Worm (Caenorhabditis elegans) whole organism, young adult: Measurements from ENCODE around the gene F08F8.9.

Source experiments
- Y53G8AR.9 ChIP-seq: fragments of 200-800 bp; sonication (Bioruptor generic); conservative IDR thresholded peaks from 2 replicates; pipeline ENCODE4 v1.3.6; 2022; ENCODE audit warnings: missing genetic modification reagents, missing genetic modification characterization, missing compliant biosample characterization
- Y56A3A.18 ChIP-seq: fragments of 200-800 bp; sonication (Bioruptor generic); IDR thresholded peaks from 2 replicates; pipeline ENCODE4 v1.3.6; 2022; ENCODE audit warnings: missing genetic modification reagents, missing genetic modification characterization, missing compliant biosample characterization
- athp-1 ChIP-seq: sonication (generic microtip); optimal IDR thresholded peaks from 2 replicates; lab custom pipeline; 2017; ENCODE audit warnings: mild to moderate bottlenecking, missing genetic modification characterization, missing compliant biosample characterization
- hsf-1 ChIP-seq: fragments of 200-800 bp; sonication (Bioruptor generic); IDR thresholded peaks from 2 replicates; pipeline ENCODE4 v1.3.6; 2022; ENCODE audit warnings: missing genetic modification reagents, missing genetic modification characterization, missing compliant biosample characterization
- madf-3 ChIP-seq: fragments of 200-800 bp; sonication (Bioruptor generic); IDR thresholded peaks from 2 replicates; pipeline ENCODE4 v1.3.6; 2022; ENCODE audit warnings: missing genetic modification reagents, missing genetic modification characterization, missing compliant biosample characterization
- ztf-25 ChIP-seq: fragments of 200-800 bp; sonication (Bioruptor generic); IDR thresholded peaks from 2 replicates; pipeline ENCODE4 v1.3.6; 2022; ENCODE audit warnings: missing genetic modification reagents, missing genetic modification characterization, missing compliant biosample characterization
- ztf-26 ChIP-seq: sonication (generic microtip); optimal IDR thresholded peaks from 2 replicates; lab custom pipeline; 2017; ENCODE audit warnings: missing genetic modification characterization, missing compliant biosample characterization

DNA sequence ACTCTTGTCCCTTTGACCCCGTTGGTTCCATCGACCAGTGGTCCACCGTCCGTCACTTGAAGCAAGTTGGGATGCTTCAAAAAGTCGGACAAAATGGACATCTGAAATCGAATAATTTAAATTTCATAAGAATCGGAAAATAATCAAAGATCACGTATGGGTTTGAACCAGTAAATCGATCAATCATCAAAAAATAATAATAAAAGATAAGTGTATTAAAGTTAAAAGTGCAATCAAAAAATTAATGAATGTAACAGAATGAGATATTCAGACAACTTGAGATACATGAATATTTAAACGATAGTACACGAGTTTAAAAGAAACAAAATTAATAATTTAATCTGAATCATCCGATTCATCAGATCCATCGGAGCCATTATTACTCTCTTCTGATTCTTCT is 25.2 kb upstream of the F08F8.9 start, which contains the start of gene T20B12.7:
- TF ChIP-seq ztf-26 (tag; lab: Kevin White, UChicago), result no peak
- no peak for TF ChIP-seq athp-1 (tag; lab: Kevin White, UChicago)
- TF ChIP-seq ztf-25 (GFP tag; lab: Robert Waterston, UW), result no peak
- TF ChIP-seq madf-3 (GFP tag; lab: Robert Waterston, UW), result no peak
- TF ChIP-seq Y53G8AR.9, result no peak
- no peak for TF ChIP-seq Y56A3A.18 (GFP tag; lab: Robert Waterston, UW)
- TF ChIP-seq hsf-1 (GFP tag; lab: Robert Waterston, UW), result no peak
